Worm (Caenorhabditis elegans) whole organism, L1 larva: ENCODE results near the gene Y69A2AR.31.
A peak's percentile ranks its signal among the peaks of the same experiment; 100 is the strongest.

ENCODE experiments used
- C16A3.4 ChIP-seq: fragments of 150-350 bp; optimal IDR thresholded peaks from 2 replicates; lab custom pipeline; 2014; ENCODE audit warnings: missing biosample characterization, missing genetic modification characterization
- F16B12.6 ChIP-seq: fragments of 150-350 bp; optimal IDR thresholded peaks from 2 replicates; lab custom pipeline; 2014; ENCODE audit warnings: missing biosample characterization, missing genetic modification characterization
- aly-2 ChIP-seq: fragments of 150-350 bp; optimal IDR thresholded peaks from 2 replicates; lab custom pipeline; 2014; ENCODE audit warnings: missing biosample characterization, missing genetic modification characterization
- ama-1 ChIP-seq: fragments of 150-350 bp; optimal IDR thresholded peaks from 2 replicates; lab custom pipeline; 2014
- blmp-1 ChIP-seq: fragments of 150-350 bp; optimal IDR thresholded peaks from 2 replicates; lab custom pipeline; 2014; ENCODE audit warnings: missing biosample characterization, missing genetic modification characterization
- ceh-63 ChIP-seq: fragments of 200-800 bp; sonication (Bioruptor generic); optimal IDR thresholded peaks from 2 replicates; lab custom pipeline; 2018; ENCODE audit warnings: mild to moderate bottlenecking, missing genetic modification characterization, missing compliant biosample characterization
- ceh-82 ChIP-seq, 3 experiments: fragments of 150-350 bp in 1 of 3; sonication (generic microtip) in 2 of 3; optimal IDR thresholded peaks; 2 replicates each; lab custom pipeline; 2014 to 2017; ENCODE audit warnings: missing biosample characterization in 3 of 3, missing genetic modification characterization in 3 of 3
- ceh-88 ChIP-seq: fragments of 200-800 bp; sonication (Bioruptor generic); IDR thresholded peaks from 2 replicates; pipeline ENCODE4 v1.3.6; 2022; ENCODE audit warnings: missing genetic modification characterization, missing compliant biosample characterization
- ceh-90 ChIP-seq: sonication (generic microtip); optimal IDR thresholded peaks from 2 replicates; lab custom pipeline; 2016; ENCODE audit warnings: missing genetic modification characterization, missing compliant biosample characterization
- dpl-1 ChIP-seq, 3 experiments: fragments of 150-350 bp in 2 of 3; sonication (generic microtip) in 1 of 3; optimal IDR thresholded peaks; 2 replicates each; lab custom pipeline; 2014 to 2017; ENCODE audit warnings: missing biosample characterization in 3 of 3, missing genetic modification characterization in 3 of 3, missing genetic modification reagents in 3 of 3
- dsc-1 ChIP-seq: sonication (generic microtip); optimal IDR thresholded peaks from 2 replicates; lab custom pipeline; 2016; ENCODE audit warnings: mild to moderate bottlenecking, missing genetic modification characterization, missing compliant biosample characterization
- efl-1 ChIP-seq, 4 experiments: fragments of 150-350 bp; optimal IDR thresholded peaks in 3 of 4; peaks in 1 of 4; 1 replicate in 1 of 4; 2 replicates in 3 of 4; lab custom pipeline; 2014; ENCODE audit warnings: missing biosample characterization in 2 of 4, missing genetic modification characterization in 2 of 4, missing genetic modification reagents in 2 of 4
- egl-13 ChIP-seq: sonication (generic microtip); optimal IDR thresholded peaks from 2 replicates; lab custom pipeline; 2016; ENCODE audit warnings: missing genotype, missing genetic modification reagents, missing genetic modification characterization, missing compliant biosample characterization
- fkh-4 ChIP-seq: sonication (generic microtip); optimal IDR thresholded peaks from 2 replicates; lab custom pipeline; 2016; ENCODE audit warnings: missing compliant biosample characterization, missing genetic modification characterization, borderline replicate concordance
- fkh-8 ChIP-seq: sonication (generic microtip); optimal IDR thresholded peaks from 2 replicates; lab custom pipeline; 2016; ENCODE audit warnings: mild to moderate bottlenecking, missing genetic modification characterization, missing compliant biosample characterization
- fos-1 ChIP-seq: fragments of 150-350 bp; optimal IDR thresholded peaks from 2 replicates; lab custom pipeline; 2014; ENCODE audit warnings: missing biosample characterization, missing genetic modification characterization
- hpl-2 ChIP-seq: fragments of 150-350 bp; optimal IDR thresholded peaks from 2 replicates; lab custom pipeline; 2014; ENCODE audit warnings: missing biosample characterization, missing genetic modification reagents, missing genetic modification characterization
- irx-1 ChIP-seq: sonication (generic microtip); optimal IDR thresholded peaks from 2 replicates; lab custom pipeline; 2016; ENCODE audit warnings: missing genetic modification characterization, missing compliant biosample characterization
- isw-1 ChIP-seq: fragments of 200-800 bp; sonication (Bioruptor generic); IDR thresholded peaks from 2 replicates; pipeline ENCODE4 v1.3.6; 2022; ENCODE audit warnings: missing genetic modification characterization, missing compliant biosample characterization
- lin-13 ChIP-seq: fragments of 150-350 bp; optimal IDR thresholded peaks from 2 replicates; lab custom pipeline; 2014; ENCODE audit warnings: missing biosample characterization, missing genetic modification reagents, missing genetic modification characterization
- lin-35 ChIP-seq, 2 experiments: fragments of 150-350 bp; optimal IDR thresholded peaks; 2 replicates each; lab custom pipeline; 2014; ENCODE audit warnings: missing biosample characterization in 2 of 2, missing genetic modification characterization in 2 of 2, missing genetic modification reagents in 2 of 2
- lin-39 ChIP-seq: fragments of 150-350 bp; optimal IDR thresholded peaks from 2 replicates; lab custom pipeline; 2014; ENCODE audit warnings: missing biosample characterization, missing genetic modification reagents, missing genetic modification characterization
- lsy-2 ChIP-seq, 2 experiments: fragments of 150-350 bp; optimal IDR thresholded peaks; 2 replicates each; lab custom pipeline; 2014; ENCODE audit warnings: missing biosample characterization in 2 of 2, missing genetic modification characterization in 2 of 2
- mdl-1 ChIP-seq, 2 experiments: fragments of 150-350 bp; optimal IDR thresholded peaks; 2 replicates each; lab custom pipeline; 2014 to 2017; ENCODE audit warnings: missing biosample characterization in 2 of 2, missing genetic modification characterization in 2 of 2, inconsistent platforms in 1 of 2
- mef-2 ChIP-seq: fragments of 150-350 bp; optimal IDR thresholded peaks from 2 replicates; lab custom pipeline; 2014; ENCODE audit warnings: missing biosample characterization, missing genetic modification characterization
- mep-1 ChIP-seq: fragments of 150-350 bp; optimal IDR thresholded peaks from 2 replicates; lab custom pipeline; 2014; ENCODE audit warnings: missing biosample characterization, missing genetic modification characterization
- nhr-11 ChIP-seq: fragments of 150-350 bp; optimal IDR thresholded peaks from 2 replicates; lab custom pipeline; 2014; ENCODE audit warnings: missing biosample characterization, missing genetic modification characterization
- nhr-19 ChIP-seq: fragments of 200-800 bp; sonication (Bioruptor generic); conservative IDR thresholded peaks from 2 replicates; pipeline ENCODE4 v1.3.6; 2022; ENCODE audit warnings: missing genetic modification characterization, missing compliant biosample characterization
- nhr-47 ChIP-seq: sonication (generic microtip); optimal IDR thresholded peaks from 2 replicates; lab custom pipeline; 2016; ENCODE audit warnings: mild to moderate bottlenecking, missing genetic modification characterization, moderate library complexity, missing compliant biosample characterization
- nhr-84 ChIP-seq: sonication (generic microtip); optimal IDR thresholded peaks from 2 replicates; lab custom pipeline; 2017; ENCODE audit warnings: missing biosample characterization, missing genetic modification characterization
- nhr-85 ChIP-seq: sonication (generic microtip); peaks from one replicate; lab custom pipeline; 2016; ENCODE audit warnings: missing genetic modification characterization, inconsistent platforms, missing compliant biosample characterization
- nhr-90 ChIP-seq: sonication (generic microtip); optimal IDR thresholded peaks from 2 replicates; lab custom pipeline; 2016; ENCODE audit warnings: mild to moderate bottlenecking, missing genetic modification characterization, missing compliant biosample characterization; ENCODE audit not compliant: poor library complexity
- pax-3 ChIP-seq: fragments of 200-800 bp; sonication (Bioruptor generic); optimal IDR thresholded peaks from 2 replicates; lab custom pipeline; 2018; ENCODE audit warnings: mild to moderate bottlenecking, missing genetic modification characterization, moderate library complexity, missing compliant biosample characterization
- skn-1 ChIP-seq: fragments of 150-350 bp; optimal IDR thresholded peaks from 2 replicates; lab custom pipeline; 2014; ENCODE audit warnings: missing biosample characterization, missing genetic modification characterization
- snpc-4 ChIP-seq: fragments of 150-350 bp; optimal IDR thresholded peaks from 2 replicates; lab custom pipeline; 2014; ENCODE audit warnings: missing biosample characterization, missing genetic modification characterization
- snu-23 ChIP-seq: sonication (generic microtip); optimal IDR thresholded peaks from 2 replicates; lab custom pipeline; 2016; ENCODE audit warnings: missing genetic modification characterization, missing compliant biosample characterization
- sup-37 ChIP-seq: fragments of 200-800 bp; sonication (Bioruptor generic); optimal IDR thresholded peaks from 2 replicates; lab custom pipeline; 2018; ENCODE audit warnings: mild to moderate bottlenecking, missing genetic modification characterization, missing compliant biosample characterization
- tbx-2 ChIP-seq: sonication (generic microtip); optimal IDR thresholded peaks from 2 replicates; lab custom pipeline; 2016; ENCODE audit warnings: missing genetic modification characterization, missing compliant biosample characterization
- tlp-1 ChIP-seq: fragments of 150-350 bp; optimal IDR thresholded peaks from 2 replicates; lab custom pipeline; 2014; ENCODE audit warnings: missing biosample characterization, missing genetic modification characterization
- unc-130 ChIP-seq: fragments of 150-350 bp; optimal IDR thresholded peaks from 2 replicates; lab custom pipeline; 2017; ENCODE audit warnings: missing biosample characterization, missing genetic modification characterization, inconsistent platforms
- unc-30 ChIP-seq: sonication (generic microtip); optimal IDR thresholded peaks from 2 replicates; lab custom pipeline; 2017; ENCODE audit warnings: missing biosample characterization, missing genetic modification characterization
- unc-62 ChIP-seq: fragments of 150-350 bp; optimal IDR thresholded peaks from 2 replicates; lab custom pipeline; 2014; ENCODE audit warnings: missing biosample characterization, missing genetic modification reagents, missing genetic modification characterization
- vab-15 ChIP-seq: sonication (generic microtip); optimal IDR thresholded peaks from 2 replicates; lab custom pipeline; 2017; ENCODE audit warnings: missing genotype, mild to moderate bottlenecking, missing genetic modification characterization, missing compliant biosample characterization
- xbp-1 ChIP-seq: sonication (generic microtip); optimal IDR thresholded peaks from 2 replicates; lab custom pipeline; 2016; ENCODE audit warnings: missing genetic modification characterization, missing compliant biosample characterization
- zip-4 ChIP-seq: fragments of 200-800 bp; sonication (Bioruptor generic); optimal IDR thresholded peaks from 2 replicates; lab custom pipeline; 2018; ENCODE audit warnings: mild to moderate bottlenecking, missing genetic modification characterization, moderate library complexity, missing compliant biosample characterization
- ztf-4 ChIP-seq: fragments of 150-350 bp; optimal IDR thresholded peaks from 2 replicates; lab custom pipeline; 2014; ENCODE audit warnings: missing biosample characterization, missing genetic modification characterization

Gene Y69A2AR.31

ce11 chrIV:2703927-2704401, 40.2 kb upstream of the Y69A2AR.31 start, which contains the start of gene Y94H6A.5:
Gene Y94H6A.5 (minus strand): TSS chrIV:2703977.
- TF ChIP-seq unc-62 (no peak), blmp-1 (tag; lab: Kevin White, UChicago) (peak; percentile 33), ceh-63 (GFP tag; lab: Kevin White, UChicago) (no peak), lsy-2 (tag; optimal IDR thresholded peaks at IDR 0.05; lab: Kevin White, UChicago) (peak; percentile 90 to 98), aly-2 (tag; lab: Kevin White, UChicago) (no peak), tbx-2 (peak; percentile 45), C16A3.4 (tag; lab: Kevin White, UChicago) (peak; percentile 36), egl-13 (tag; lab: Kevin White, UChicago) (no peak), hpl-2 (no peak), lin-13 (GFP tag; lab: Kevin White, UChicago) (peak; percentile 40), nhr-84 (tag; lab: Kevin White, UChicago) (no peak), unc-130 (peak; percentile 68), ceh-90 (no peak), ceh-88 (GFP tag; lab: Robert Waterston, UW) (peak; percentile 51; the same call in 1 of the 2 replicates), nhr-19 (GFP tag; lab: Robert Waterston, UW) (0 out of 2 replicates have a peak, but pooled peaks have one; percentile 6), sup-37 (no peak), nhr-90 (tag; lab: Kevin White, UChicago) (peak; percentile 29), ceh-82 (tag; optimal IDR thresholded peaks at IDR 0.05; lab: Kevin White, UChicago) (peak in 2 of 3 experiments; percentile 23 to 59), ztf-4 (tag; lab: Kevin White, UChicago) (peak; percentile 43), ama-1 (peak; percentile 45), lin-39 (no peak), fkh-8 (tag; lab: Kevin White, UChicago) (peak; percentile 55), xbp-1 (tag; lab: Kevin White, UChicago) (peak; percentile 33), mep-1 (tag; lab: Kevin White, UChicago) (peak; percentile 56), skn-1 (peak; percentile 57), isw-1 (GFP tag; lab: Robert Waterston, UW) (peak; percentile 42; the same call in 1 of the 2 replicates), mdl-1 (tag; optimal IDR thresholded peaks at IDR 0.05; lab: Kevin White, UChicago) (peak in 1 of 2 experiments; percentile 43), efl-1 (optimal IDR thresholded peaks at IDR 0.05; lab: Kevin White, UChicago) (peak; percentile 59), efl-1 (GFP tag; optimal IDR thresholded peaks at IDR 0.05 in 1 of 2; lab: Kevin White, UChicago) (peak; percentile 64 to 93), unc-30 (tag; lab: Kevin White, UChicago) (no peak), nhr-11 (no peak), lin-35 (GFP tag; optimal IDR thresholded peaks at IDR 0.05; lab: Kevin White, UChicago) (peak; percentile 51 to 72), nhr-47 (tag; lab: Kevin White, UChicago) (peak; percentile 56), mef-2 (tag; lab: Kevin White, UChicago) (no peak), F16B12.6 (tag; lab: Kevin White, UChicago) (peak; percentile 92), zip-4 (GFP tag; lab: Kevin White, UChicago) (no peak), dpl-1 (GFP tag; optimal IDR thresholded peaks at IDR 0.05; lab: Kevin White, UChicago) (peak; percentile 31 to 65 (median 37)), fkh-4 (no peak), nhr-85 (peak; percentile 19), irx-1 (tag; lab: Kevin White, UChicago) (peak; percentile 0), vab-15 (no peak), pax-3 (no peak), snpc-4 (tag; lab: Kevin White, UChicago) (no peak), snu-23 (GFP tag; lab: Kevin White, UChicago) (peak; percentile 57), dsc-1 (tag; lab: Kevin White, UChicago) (peak; percentile 13), fos-1 (no peak), tlp-1 (tag; lab: Kevin White, UChicago) (no peak)
- TF ChIP-seq, all 84 proteins: peak for 27
